Fruit fly (Drosophila melanogaster) whole organism, pupa: ENCODE data around the gene RluA-1.

Experiments used
- CG34367 ChIP-seq: fragments of 200-800 bp; sonication (Bioruptor generic); optimal IDR thresholded peaks from 2 replicates; lab custom pipeline; 2018; ENCODE audit warnings: missing biosample characterization, mild to moderate bottlenecking, missing genetic modification characterization
- D1 ChIP-seq: fragments of 200-800 bp; sonication (Bioruptor generic); optimal IDR thresholded peaks from 2 replicates; lab custom pipeline; 2018; ENCODE audit warnings: missing biosample characterization, mild to moderate bottlenecking, missing genetic modification characterization, moderate library complexity
- Pif1A ChIP-seq: fragments of 200-800 bp; sonication (Bioruptor generic); optimal IDR thresholded peaks from 3 replicates; lab custom pipeline; 2016; ENCODE audit warnings: missing biosample characterization, missing genetic modification characterization
- Pif1B ChIP-seq: fragments of 200-800 bp; sonication (Bioruptor generic); optimal IDR thresholded peaks from 3 replicates; lab custom pipeline; 2016; ENCODE audit warnings: missing biosample characterization, missing genetic modification characterization
- fd96Ca ChIP-seq: fragments of 200-800 bp; sonication (Bioruptor generic); IDR thresholded peaks from 3 replicates; pipeline ENCODE4 v1.3.6; 2022; ENCODE audit warnings: missing biosample characterization, missing genetic modification characterization

DNA sequence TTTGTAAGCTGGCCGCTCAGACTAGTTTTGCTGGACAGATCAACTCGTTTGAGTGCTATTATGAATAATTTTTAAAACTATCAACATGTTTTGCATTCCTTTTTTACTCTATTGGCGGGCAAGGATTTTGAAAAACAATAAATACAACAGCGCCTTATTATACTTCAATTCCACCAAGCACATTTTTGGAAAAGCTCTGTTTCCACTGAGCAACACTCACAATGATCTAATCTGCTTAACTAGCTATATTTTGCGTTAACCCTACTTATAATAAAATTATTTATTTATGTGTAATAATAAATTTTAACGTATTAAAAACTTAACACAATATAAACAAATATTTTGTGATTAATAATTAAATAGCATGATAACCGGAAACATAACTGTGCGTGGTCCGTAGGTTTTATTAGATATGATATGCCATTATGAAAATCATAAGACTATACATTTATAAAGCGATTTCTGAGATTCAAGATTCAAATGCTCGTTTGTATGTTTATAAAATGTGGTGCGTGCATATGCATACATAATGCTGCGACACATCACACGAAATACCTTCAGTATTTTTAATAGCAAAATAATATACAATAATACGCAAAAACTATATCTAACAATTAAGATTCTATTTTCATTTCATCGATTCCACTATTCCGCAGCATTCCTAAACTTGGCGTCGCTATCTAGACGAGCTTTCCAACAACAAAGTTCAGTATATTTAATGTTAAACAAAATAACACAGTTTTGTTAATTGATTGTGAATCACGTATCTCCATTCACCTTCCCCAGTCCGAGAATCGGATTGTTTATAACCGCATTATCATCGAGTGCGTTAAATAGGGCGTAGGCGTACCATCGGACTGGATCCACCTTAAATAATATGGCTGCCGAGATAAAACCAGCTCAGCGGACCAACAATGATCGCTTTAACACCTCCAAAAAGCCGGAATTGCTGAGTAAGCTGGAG is 51.2 kb downstream of the RluA-1 start, which contains the start of the genes pie and Wdfy2:
- TF ChIP-seq Pif1A (GFP tag; lab: Kevin White, UChicago) (no peak), fd96Ca (GFP tag; lab: Robert Waterston, UW) (no peak), D1 (tag; lab: Kevin White, UChicago) (no peak), CG34367 (no peak), Pif1B (no peak)
